Fruit fly (Drosophila melanogaster) whole organism, wandering third instar larva: ENCODE measurements around the gene CG42699.

ENCODE experiments used
- Abd-B ChIP-seq: fragments of >200 bp; optimal IDR thresholded peaks from 2 replicates; lab custom pipeline; 2017; ENCODE audit warnings: missing biosample characterization, missing genetic modification characterization
- Dfd ChIP-seq: fragments of >200 bp; optimal IDR thresholded peaks from 2 replicates; lab custom pipeline; 2017; ENCODE audit warnings: missing biosample characterization, missing genetic modification characterization
- Dif ChIP-seq: fragments of 200-275, 200-300 bp; sonication (Bioruptor generic); optimal IDR thresholded peaks from 2 replicates; lab custom pipeline; 2018; ENCODE audit warnings: missing biosample characterization, missing genetic modification characterization; ENCODE audit not compliant: partially characterized antibody
- Hr78 ChIP-seq: fragments of >200 bp; optimal IDR thresholded peaks from 2 replicates; lab custom pipeline; 2017; ENCODE audit warnings: missing biosample characterization, missing genetic modification characterization
- Jra ChIP-seq: sonication (Bioruptor generic); optimal IDR thresholded peaks from 2 replicates; lab custom pipeline; 2016; ENCODE audit warnings: missing biosample characterization, missing genetic modification characterization
- OdsH ChIP-seq: fragments of 200-800 bp; sonication (Bioruptor generic); optimal IDR thresholded peaks from 2 replicates; lab custom pipeline; 2016; ENCODE audit warnings: missing biosample characterization, mild to moderate bottlenecking, missing genetic modification characterization
- Sp1 ChIP-seq: fragments of 200-800 bp; sonication (Bioruptor generic); optimal IDR thresholded peaks from 3 replicates; lab custom pipeline; 2019; ENCODE audit warnings: missing biosample characterization, mild to moderate bottlenecking, missing genetic modification characterization, moderate library complexity
- Vsx2 ChIP-seq: fragments of 200-300, 225-300 bp; sonication (Bioruptor generic); optimal IDR thresholded peaks from 2 replicates; lab custom pipeline; 2018; ENCODE audit warnings: missing biosample characterization, missing genetic modification characterization; ENCODE audit not compliant: partially characterized antibody
- br ChIP-seq: fragments of 200-800 bp; sonication (Bioruptor generic); optimal IDR thresholded peaks from 2 replicates; lab custom pipeline; 2016; ENCODE audit warnings: missing biosample characterization, missing genetic modification characterization
- dmrt93B ChIP-seq: fragments of 200-800 bp; sonication (Bioruptor generic); optimal IDR thresholded peaks from 2 replicates; lab custom pipeline; 2018; ENCODE audit warnings: missing biosample characterization, mild to moderate bottlenecking, missing genetic modification characterization
- dsf ChIP-seq: sonication (Bioruptor generic); optimal IDR thresholded peaks from 2 replicates; lab custom pipeline; 2016; ENCODE audit warnings: missing biosample characterization, missing genetic modification characterization, borderline replicate concordance
- pan ChIP-seq: fragments of >200 bp; optimal IDR thresholded peaks from 2 replicates; lab custom pipeline; 2017
- psq ChIP-seq: fragments of 200-800 bp; sonication (Bioruptor generic); optimal IDR thresholded peaks from 3 replicates; lab custom pipeline; 2017; ENCODE audit warnings: missing biosample characterization, mild to moderate bottlenecking, missing genetic modification characterization, moderate library complexity

DNA sequence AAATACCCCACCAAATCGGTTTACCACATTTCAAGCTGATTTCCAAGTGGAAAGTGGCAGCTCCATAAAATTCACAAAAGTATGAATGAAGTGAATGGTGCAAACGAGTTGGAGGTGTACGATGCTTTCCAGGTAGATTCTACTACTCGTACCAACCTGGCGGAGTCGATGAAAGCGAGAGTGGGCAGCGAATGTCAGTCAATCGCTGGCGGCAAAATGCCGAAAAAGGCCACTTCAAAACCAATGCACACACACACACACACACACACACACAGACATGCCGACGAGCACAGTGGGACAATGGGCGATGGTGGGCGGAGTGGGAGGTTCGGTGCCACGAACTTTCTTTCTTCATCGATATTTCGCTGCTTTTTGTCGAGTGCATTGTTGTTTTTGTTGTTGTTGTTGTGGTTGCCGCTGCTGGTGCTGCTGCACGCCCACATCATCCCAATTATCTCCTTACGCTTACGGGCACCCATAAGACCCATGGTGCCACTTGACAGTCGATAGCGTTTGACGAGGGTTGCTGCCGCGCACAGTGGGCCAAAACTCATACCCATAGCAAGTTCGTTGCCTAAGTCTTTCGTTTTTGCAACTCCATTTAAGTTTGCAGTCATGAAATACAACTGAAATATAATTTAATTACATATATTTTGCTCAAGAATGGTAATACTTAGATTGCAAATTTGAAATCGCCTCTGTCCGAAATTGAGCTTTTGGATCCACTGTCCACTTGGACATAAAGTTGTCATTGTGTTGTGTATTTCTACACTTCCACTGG is 19.1 kb downstream of the CG42699 start:
- TF ChIP-seq br (GFP tag; lab: Kevin White, UChicago) (peak; percentile 71), OdsH (peak; percentile 70), Hr78 (GFP tag; lab: Kevin White, UChicago) (no peak), pan (lab: Kevin White, UChicago) (no peak), Abd-B (GFP tag; lab: Kevin White, UChicago) (no peak), Dif (GFP tag; lab: Kevin White, UChicago) (no peak), dsf (GFP tag; lab: Kevin White, UChicago) (no peak), Jra (GFP tag; lab: Kevin White, UChicago) (no peak), psq (GFP tag; lab: Kevin White, UChicago) (peak; percentile 63), Vsx2 (GFP tag; lab: Kevin White, UChicago) (no peak), Sp1 (GFP tag; lab: Kevin White, UChicago) (peak; percentile 65), Dfd (GFP tag; lab: Kevin White, UChicago) (no peak), dmrt93B (GFP tag; lab: Kevin White, UChicago) (peak; percentile 50)
